Worm (Caenorhabditis elegans): ENCODE results near the gene F14F7.5.

Gene F14F7.5

ce11 chrIII:13059335-13059734 lies 27.5 kb downstream of the F14F7.5 start (continued):
- TF ChIP-seq lin-14 (GFP tag; optimal IDR thresholded peaks at IDR 0.05) (peak; percentile 58), mep-1 (tag; optimal IDR thresholded peaks at IDR 0.05) (no peak), snu-23 (GFP tag; optimal IDR thresholded peaks at IDR 0.05) (no peak), nhr-28 (tag; optimal IDR thresholded peaks at IDR 0.05) (no peak), ceh-82 (tag; optimal IDR thresholded peaks at IDR 0.05) (no peak), dsc-1 (tag; optimal IDR thresholded peaks at IDR 0.05) (no peak)

- TF ChIP-seq unc-98 (GFP tag; IDR thresholded peaks at IDR 0.05) (no peak), skn-1 (tag; optimal IDR thresholded peaks at IDR 0.05) (peak; percentile 82), irx-1 (tag; optimal IDR thresholded peaks at IDR 0.05) (peak; percentile 94), unc-86 (tag; optimal IDR thresholded peaks at IDR 0.05) (peak; percentile 98), hlh-4 (tag; optimal IDR thresholded peaks at IDR 0.05) (no peak), ceh-90 (tag; optimal IDR thresholded peaks at IDR 0.05) (peak; percentile 42), nhr-20 (tag; optimal IDR thresholded peaks at IDR 0.05) (peak; percentile 98), pqm-1 (tag; optimal IDR thresholded peaks at IDR 0.05) (no peak), lir-3 (tag; optimal IDR thresholded peaks at IDR 0.05; ENCODE audit: poor library complexity) (peak; percentile 88), blmp-1 (tag; optimal IDR thresholded peaks at IDR 0.05) (peak; percentile 55), efl-1 (optimal IDR thresholded peaks at IDR 0.05) (peak; percentile 90 to 96), efl-1 (GFP tag; optimal IDR thresholded peaks at IDR 0.05 in 1 of 2) (peak; percentile 68 to 97), Y116A8C.19 (tag; optimal IDR thresholded peaks at IDR 0.05; ENCODE audit: borderline replicate concordance) (no peak), ceh-63 (GFP tag; optimal IDR thresholded peaks at IDR 0.05) (no peak), ets-5 (GFP tag; IDR thresholded peaks at IDR 0.05) (no peak), unc-30 (tag; optimal IDR thresholded peaks at IDR 0.05) (peak; percentile 48), rnt-1 (tag; optimal IDR thresholded peaks at IDR 0.05) (peak; percentile 95), nhr-47 (tag; optimal IDR thresholded peaks at IDR 0.05) (peak; percentile 98), nhr-11 (tag; optimal IDR thresholded peaks at IDR 0.05) (peak; percentile 95), dsc-1 (tag; optimal IDR thresholded peaks at IDR 0.05) (peak; percentile 94), nhr-85 (tag) (peak; percentile 99), ztf-11 (tag; optimal IDR thresholded peaks at IDR 0.05) (peak in 1 of 2 experiments; percentile 82), zip-4 (GFP tag; optimal IDR thresholded peaks at IDR 0.05) (peak; percentile 65), fkh-8 (tag; optimal IDR thresholded peaks at IDR 0.05) (peak; percentile 97), nhr-19 (GFP tag; conservative IDR thresholded peaks at IDR 0.05) (peak; percentile 94), dpl-1 (GFP tag; optimal IDR thresholded peaks at IDR 0.05) (peak; percentile 65 to 75 (median 73)), lin-15B (tag; optimal IDR thresholded peaks at IDR 0.05) (peak; percentile 49), swsn-7 (tag; optimal IDR thresholded peaks at IDR 0.05) (peak; percentile 97), nhr-12 (tag; optimal IDR thresholded peaks at IDR 0.05) (no peak), sptf-1 (tag; optimal IDR thresholded peaks at IDR 0.05) (no peak), mab-9 (GFP tag; IDR thresholded peaks at IDR 0.05) (peak; percentile 85), nhr-84 (tag; optimal IDR thresholded peaks at IDR 0.05) (no peak), ceh-82 (tag; optimal IDR thresholded peaks at IDR 0.05) (peak; percentile 76 to 95 (median 91)), nhr-28 (tag; optimal IDR thresholded peaks at IDR 0.05) (no peak), vab-15 (tag; optimal IDR thresholded peaks at IDR 0.05) (no peak), ceh-8 (GFP tag; optimal IDR thresholded peaks at IDR 0.05) (peak; percentile 98), fos-1 (tag; optimal IDR thresholded peaks at IDR 0.05) (peak; percentile 94), lin-14 (GFP tag; optimal IDR thresholded peaks at IDR 0.05) (peak; percentile 99), sox-4 (tag; optimal IDR thresholded peaks at IDR 0.05) (peak; percentile 81), F16B12.6 (tag; optimal IDR thresholded peaks at IDR 0.05) (peak; percentile 38), grh-1 (GFP tag; IDR thresholded peaks at IDR 0.05) (peak; percentile 90), C04F5.9 (tag; optimal IDR thresholded peaks at IDR 0.05) (peak; percentile 76), xbp-1 (tag; optimal IDR thresholded peaks at IDR 0.05) (peak; percentile 91), tlp-1 (tag; optimal IDR thresholded peaks at IDR 0.05) (no peak), lin-39 (tag; optimal IDR thresholded peaks at IDR 0.05) (peak; percentile 94), elt-3 (tag; optimal IDR thresholded peaks at IDR 0.05) (peak in 2 of 6 experiments; percentile 71 to 83), unc-62 (GFP tag; optimal IDR thresholded peaks at IDR 0.05) (peak; percentile 10), snpc-4 (tag; optimal IDR thresholded peaks at IDR 0.05) (peak; percentile 82), ama-1 (optimal IDR thresholded peaks at IDR 0.05) (peak; percentile 93), sup-37 (GFP tag; optimal IDR thresholded peaks at IDR 0.05) (peak; percentile 74)
These were observed 29.3 kb downstream of the F14F7.5 start for ce11 chrIII:13061136-13061535.

Measured in whole organism, L1 larva.